Fruit fly (Drosophila melanogaster) whole organism, embryonic: ENCODE results near the gene Prm.

Source experiments
- Adf1 ChIP-seq: fragments of 200-800 bp; sonication (Bioruptor generic); IDR thresholded peaks from 2 replicates; pipeline ENCODE4 v1.3.6; 2022; ENCODE audit warnings: missing biosample characterization, missing genetic modification characterization
- Antp ChIP-seq: fragments of 200-800 bp; sonication (Bioruptor generic); optimal IDR thresholded peaks from 3 replicates; lab custom pipeline; 2016; ENCODE audit warnings: missing biosample characterization, missing genetic modification characterization
- Asciz ChIP-seq: fragments of 200-800 bp; sonication (Bioruptor generic); optimal IDR thresholded peaks from 2 replicates; lab custom pipeline; 2017; ENCODE audit warnings: missing biosample characterization, mild to moderate bottlenecking, missing genetic modification characterization, missing genetic modification reagents
- CG1024 ChIP-seq: fragments of 200-800 bp; sonication (Bioruptor generic); IDR thresholded peaks from 2 replicates; pipeline ENCODE4 v1.3.6; 2022; ENCODE audit warnings: missing biosample characterization, missing genetic modification characterization
- CG10462 ChIP-seq: fragments of 200-800 bp; sonication (Bioruptor generic); optimal IDR thresholded peaks from 2 replicates; lab custom pipeline; 2016; ENCODE audit warnings: missing biosample characterization, missing genetic modification characterization
- CG10543 ChIP-seq: fragments of 200-800 bp; sonication (Bioruptor generic); optimal IDR thresholded peaks from 3 replicates; lab custom pipeline; 2017; ENCODE audit warnings: missing biosample characterization, mild to moderate bottlenecking, missing genetic modification characterization, moderate library complexity
- CG14014 ChIP-seq: fragments of 200-800 bp; sonication (Bioruptor generic); IDR thresholded peaks from 2 replicates; pipeline ENCODE4 v1.3.6; 2022; ENCODE audit warnings: missing biosample characterization, missing genetic modification characterization
- CG15601 ChIP-seq: fragments of 200-800 bp; sonication (Bioruptor generic); optimal IDR thresholded peaks from 3 replicates; lab custom pipeline; 2019; ENCODE audit warnings: missing biosample characterization, mild to moderate bottlenecking, missing genetic modification characterization, moderate library complexity
- CG17361 ChIP-seq: fragments of 200-800 bp; sonication (Bioruptor generic); IDR thresholded peaks from 3 replicates; pipeline ENCODE4 v1.3.6; 2022; ENCODE audit warnings: missing biosample characterization, missing genetic modification characterization
- CG17802 ChIP-seq: fragments of 200-800 bp; sonication (Bioruptor generic); optimal IDR thresholded peaks from 2 replicates; lab custom pipeline; 2018; ENCODE audit warnings: missing biosample characterization, mild to moderate bottlenecking, missing genetic modification characterization, moderate library complexity
- CG18599 ChIP-seq: fragments of 200-800 bp; sonication (Bioruptor generic); optimal IDR thresholded peaks from 3 replicates; lab custom pipeline; 2017; ENCODE audit warnings: missing biosample characterization, missing genetic modification characterization, mild to moderate bottlenecking, moderate library complexity, missing genetic modification reagents
- CG2116 ChIP-seq: fragments of 200-800 bp; sonication (Bioruptor generic); optimal IDR thresholded peaks from 3 replicates; lab custom pipeline; 2018; ENCODE audit warnings: missing biosample characterization, mild to moderate bottlenecking, missing genetic modification characterization
- CG3065 ChIP-seq: fragments of 200-800 bp; sonication (Bioruptor generic); optimal IDR thresholded peaks from 2 replicates; lab custom pipeline; 2016; ENCODE audit warnings: missing biosample characterization, missing genetic modification characterization
- CG32767 ChIP-seq: fragments of 200-800 bp; sonication (Bioruptor generic); IDR thresholded peaks from 2 replicates; pipeline ENCODE4 v1.3.6; 2022; ENCODE audit warnings: missing biosample characterization, missing genetic modification characterization
- CG3407 ChIP-seq: fragments of 200-800 bp; sonication (Bioruptor generic); optimal IDR thresholded peaks from 2 replicates; lab custom pipeline; 2018; ENCODE audit warnings: missing biosample characterization, mild to moderate bottlenecking, missing genetic modification characterization
- CG5953 ChIP-seq: fragments of 200-800 bp; sonication (Bioruptor generic); IDR thresholded peaks from 2 replicates; pipeline ENCODE4 v1.3.6; 2022; ENCODE audit warnings: missing biosample characterization, missing genetic modification characterization
- CG6654 ChIP-seq: fragments of 200-800 bp; sonication (Bioruptor generic); optimal IDR thresholded peaks from 2 replicates; lab custom pipeline; 2017; ENCODE audit warnings: missing biosample characterization, mild to moderate bottlenecking, missing genetic modification characterization
- CG6813 ChIP-seq: fragments of 200-800 bp; sonication (Bioruptor generic); optimal IDR thresholded peaks from 2 replicates; lab custom pipeline; 2017; ENCODE audit warnings: missing biosample characterization, missing genetic modification characterization, mild to moderate bottlenecking, moderate library complexity, missing genetic modification reagents
- CG7745 ChIP-seq: fragments of 200-800 bp; sonication (Bioruptor generic); optimal IDR thresholded peaks from 2 replicates; lab custom pipeline; 2018; ENCODE audit warnings: missing biosample characterization, mild to moderate bottlenecking, missing genetic modification characterization, moderate library complexity
- CG7928 ChIP-seq: fragments of 200-800 bp; sonication (Bioruptor generic); optimal IDR thresholded peaks from 2 replicates; lab custom pipeline; 2017; ENCODE audit warnings: missing biosample characterization, mild to moderate bottlenecking, missing genetic modification characterization
- CG7987 ChIP-seq: fragments of 200-800 bp; sonication (Bioruptor generic); optimal IDR thresholded peaks from 2 replicates; lab custom pipeline; 2018; ENCODE audit warnings: missing biosample characterization, mild to moderate bottlenecking, missing genetic modification characterization, moderate library complexity
- CG8281 ChIP-seq: fragments of 200-800 bp; sonication (Bioruptor generic); optimal IDR thresholded peaks from 2 replicates; lab custom pipeline; 2018; ENCODE audit warnings: missing biosample characterization, mild to moderate bottlenecking, missing genetic modification characterization, moderate library complexity
- D ChIP-seq, 2 experiments: fragments of 200-800 bp in 1 of 2; fragments of >200 bp in 1 of 2; sonication (Bioruptor generic) in 1 of 2; optimal IDR thresholded peaks; 2 replicates in 1 of 2; 3 replicates in 1 of 2; lab custom pipeline; 2017; ENCODE audit warnings: mild to moderate bottlenecking in 1 of 2, missing biosample characterization in 1 of 2, missing genetic modification characterization in 1 of 2, missing genetic modification reagents in 1 of 2
- Dip2 ChIP-seq: fragments of 200-800 bp; sonication (Bioruptor generic); IDR thresholded peaks from 2 replicates; pipeline ENCODE4 v1.3.6; 2022; ENCODE audit warnings: missing biosample characterization, missing genetic modification characterization
- GATAe ChIP-seq: fragments of 200-800 bp; sonication (Bioruptor generic); conservative IDR thresholded peaks from 2 replicates; pipeline ENCODE4 v1.3.6; 2022; ENCODE audit warnings: missing biosample characterization, missing genetic modification characterization
- HHEX ChIP-seq: fragments of 200-800 bp; sonication (Bioruptor generic); optimal IDR thresholded peaks from 3 replicates; lab custom pipeline; 2017; ENCODE audit warnings: missing biosample characterization, mild to moderate bottlenecking, missing genetic modification characterization, missing genetic modification reagents
- Hr51 ChIP-seq, 2 experiments: fragments of 200-800 bp; sonication (Bioruptor generic); optimal IDR thresholded peaks; 2 replicates in 1 of 2; 3 replicates in 1 of 2; lab custom pipeline; 2016 to 2018; ENCODE audit warnings: missing biosample characterization in 2 of 2, missing genetic modification characterization in 2 of 2, mild to moderate bottlenecking in 1 of 2, moderate library complexity in 1 of 2
- Hsf ChIP-seq: fragments of 200-800 bp; sonication (Bioruptor generic); optimal IDR thresholded peaks from 3 replicates; lab custom pipeline; 2016; ENCODE audit warnings: missing biosample characterization, missing genetic modification characterization
- Rfx ChIP-seq: fragments of 200-800 bp; sonication (Bioruptor generic); IDR thresholded peaks from 2 replicates; pipeline ENCODE4 v1.3.6; 2022; ENCODE audit warnings: missing biosample characterization, missing genetic modification characterization
- Rx ChIP-seq: fragments of 200-800 bp; sonication (Bioruptor generic); IDR thresholded peaks from 2 replicates; pipeline ENCODE4 v1.3.6; 2022; ENCODE audit warnings: missing biosample characterization, missing genetic modification characterization
- Sox102F ChIP-seq: fragments of 200-800 bp; sonication (Bioruptor generic); optimal IDR thresholded peaks from 2 replicates; lab custom pipeline; 2018; ENCODE audit warnings: missing biosample characterization, mild to moderate bottlenecking, missing genetic modification characterization, moderate library complexity
- Sry-δ ChIP-seq: fragments of 200-800 bp; sonication (Bioruptor generic); optimal IDR thresholded peaks from 2 replicates; lab custom pipeline; 2016; ENCODE audit warnings: missing biosample characterization, missing genetic modification characterization
- Vsx1 ChIP-seq: fragments of 200-800 bp; sonication (Bioruptor generic); optimal IDR thresholded peaks from 2 replicates; lab custom pipeline; 2017; ENCODE audit warnings: missing biosample characterization, mild to moderate bottlenecking, missing genetic modification characterization, missing genetic modification reagents
- Xrp1 ChIP-seq: fragments of 200-800 bp; sonication (Bioruptor generic); IDR thresholded peaks from 2 replicates; pipeline ENCODE4 v1.3.6; 2022; ENCODE audit warnings: missing biosample characterization, missing genetic modification characterization
- ara ChIP-seq: fragments of 200-800 bp; sonication (Bioruptor generic); IDR thresholded peaks from 2 replicates; pipeline ENCODE4 v1.3.6; 2022; ENCODE audit warnings: missing biosample characterization, missing genetic modification characterization
- ci ChIP-seq: fragments of 200-800 bp; sonication (Bioruptor generic); IDR thresholded peaks from 3 replicates; pipeline ENCODE4 v1.3.6; 2022; ENCODE audit warnings: missing biosample characterization, missing genetic modification characterization
- crol ChIP-seq: fragments of 200-800 bp; sonication (Bioruptor generic); IDR thresholded peaks from 2 replicates; pipeline ENCODE4 v1.3.6; 2022; ENCODE audit warnings: missing biosample characterization, missing genetic modification characterization
- cwo ChIP-seq: fragments of 200-800 bp; sonication (Bioruptor generic); optimal IDR thresholded peaks from 3 replicates; lab custom pipeline; 2017; ENCODE audit warnings: missing biosample characterization, missing genetic modification characterization, mild to moderate bottlenecking, moderate library complexity, missing genetic modification reagents
- dmrt11E ChIP-seq: fragments of 200-800 bp; sonication (Bioruptor generic); optimal IDR thresholded peaks from 3 replicates; lab custom pipeline; 2018; ENCODE audit warnings: missing biosample characterization, mild to moderate bottlenecking, missing genetic modification characterization, moderate library complexity
- gce ChIP-seq: fragments of 200-800 bp; sonication (Bioruptor generic); IDR thresholded peaks from 3 replicates; pipeline ENCODE4 v1.3.6; 2022; ENCODE audit warnings: missing biosample characterization, missing genetic modification characterization
- grn ChIP-seq: fragments of 200-800 bp; sonication (Bioruptor generic); optimal IDR thresholded peaks from 3 replicates; lab custom pipeline; 2017; ENCODE audit warnings: missing biosample characterization, missing genetic modification characterization
- lilli ChIP-seq: fragments of 200-800 bp; sonication (Bioruptor generic); optimal IDR thresholded peaks from 3 replicates; lab custom pipeline; 2016; ENCODE audit warnings: missing biosample characterization, missing genetic modification characterization
- odd ChIP-seq: fragments of 200-800 bp; sonication (Bioruptor generic); optimal IDR thresholded peaks from 2 replicates; lab custom pipeline; 2017; ENCODE audit warnings: missing biosample characterization, mild to moderate bottlenecking, missing genetic modification characterization
- p53 ChIP-seq: fragments of 200-800 bp; sonication (Bioruptor generic); optimal IDR thresholded peaks from 2 replicates; lab custom pipeline; 2016; ENCODE audit warnings: missing biosample characterization, missing genetic modification characterization
- pan ChIP-seq, 4 experiments: fragments of >200 bp in 3 of 4; fragments of 200-800 bp in 1 of 4; sonication (Bioruptor generic) in 1 of 4; optimal IDR thresholded peaks in 3 of 4; IDR thresholded peaks in 1 of 4; 2 replicates each; pipeline versions ENCODE4 v1.3.6 to Lab custom; 2017 to 2022; ENCODE audit warnings: missing biosample characterization in 2 of 4, missing genetic modification characterization in 2 of 4, mixed read lengths in 1 of 4
- rib ChIP-seq: fragments of 200-800 bp; sonication (Bioruptor generic); IDR thresholded peaks from 2 replicates; pipeline ENCODE4 v1.3.6; 2022; ENCODE audit warnings: missing biosample characterization, missing genetic modification characterization
- sens ChIP-seq: fragments of 200-800 bp; sonication (Bioruptor generic); peaks from one replicate; lab custom pipeline; 2016; ENCODE audit warnings: missing biosample characterization, missing genetic modification characterization
- sim ChIP-seq: fragments of 200-800 bp; sonication (Bioruptor generic); IDR thresholded peaks from 2 replicates; pipeline ENCODE4 v1.3.6; 2022; ENCODE audit warnings: missing biosample characterization, missing genetic modification characterization
- tna ChIP-seq: fragments of 200-800 bp; sonication (Bioruptor generic); IDR thresholded peaks from 2 replicates; pipeline ENCODE4 v1.3.6; 2022; ENCODE audit warnings: missing biosample characterization, missing genetic modification characterization; ENCODE audit not compliant: partially characterized antibody

The Prm gene

dm6 chr3L:8699612-8700011, 45.5 kb downstream of the Prm start (continued):
- TF ChIP-seq p53 (GFP tag; lab: Kevin White, UChicago) (no peak), Sry-δ (no peak), CG10462 (GFP tag; lab: Kevin White, UChicago) (no peak), crol (peak; percentile 83), Adf1 (peak; percentile 30; the same call in 1 of the 2 replicates), Hr51 (GFP tag; optimal IDR thresholded peaks at IDR 0.05; lab: Kevin White, UChicago) (no peak), dmrt11E (tag; lab: Kevin White, UChicago) (no peak), CG6654 (GFP tag; lab: Kevin White, UChicago) (no peak), CG2116 (no peak), D (optimal IDR thresholded peaks at IDR 0.05; lab: Kevin White, UChicago) (no peak), D (GFP tag; optimal IDR thresholded peaks at IDR 0.05; lab: Kevin White, UChicago) (no peak), gce (GFP tag; lab: Robert Waterston, UW) (peak; percentile 66; the same call in 2 of the 3 replicates), CG6813 (peak; percentile 54), Dip2 (GFP tag; lab: Robert Waterston, UW) (no peak), Asciz (GFP tag; lab: Kevin White, UChicago) (no peak), CG17802 (tag; lab: Kevin White, UChicago) (no peak), CG32767 (GFP tag; lab: Robert Waterston, UW) (0 out of 2 replicates have a peak, but pooled peaks have one; percentile 12), ci (peak; percentile 41; the same call in 1 of the 3 replicates), Antp (GFP tag; lab: Kevin White, UChicago) (no peak), odd (GFP tag; lab: Kevin White, UChicago) (peak; percentile 30), grn (GFP tag; lab: Kevin White, UChicago) (peak; percentile 86), lilli (GFP tag; lab: Kevin White, UChicago) (no peak), ara (GFP tag; lab: Robert Waterston, UW) (0 out of 2 replicates have a peak, but pooled peaks have one; percentile 24), CG3065 (no peak), CG17361 (GFP tag; lab: Robert Waterston, UW) (no peak), Vsx1 (GFP tag; lab: Kevin White, UChicago) (peak; percentile 57), tna (GFP tag; lab: Robert Waterston, UW) (0 out of 2 replicates have a peak, but pooled peaks have one; percentile 7), cwo (GFP tag; lab: Kevin White, UChicago) (peak; percentile 99), CG18599 (GFP tag; lab: Kevin White, UChicago) (peak; percentile 34), Rfx (peak; percentile 12; the same call in 1 of the 2 replicates), CG5953 (GFP tag; lab: Robert Waterston, UW) (0 out of 2 replicates have a peak, but pooled peaks have one; percentile 15), rib (GFP tag; lab: Robert Waterston, UW) (0 out of 2 replicates have a peak, but pooled peaks have one; percentile 12), CG3407 (GFP tag; lab: Kevin White, UChicago) (peak; percentile 15), pan (optimal IDR thresholded peaks at IDR 0.05; lab: Kevin White, UChicago) (no peak), pan (GFP tag; optimal IDR thresholded peaks at IDR 0.05 in 1 of 2, IDR thresholded peaks at IDR 0.05 in 1 of 2) (peak in 1 of 2 experiments; percentile 31), Rx (GFP tag; lab: Robert Waterston, UW) (no peak), GATAe (GFP tag; lab: Robert Waterston, UW) (peak; percentile 93), Sox102F (GFP tag; lab: Kevin White, UChicago) (no peak), sim (GFP tag; lab: Robert Waterston, UW) (0 out of 2 replicates have a peak, but pooled peaks have one; percentile 6), sens (GFP tag; lab: Kevin White, UChicago) (peak; percentile 48), CG14014 (GFP tag; lab: Robert Waterston, UW) (peak; percentile 29; the same call in 1 of the 2 replicates), Hsf (GFP tag; lab: Kevin White, UChicago) (no peak), CG15601 (tag; lab: Kevin White, UChicago) (peak; percentile 20), CG7745 (tag; lab: Kevin White, UChicago) (peak; percentile 7), HHEX (GFP tag; lab: Kevin White, UChicago) (peak; percentile 21), CG7928 (GFP tag; lab: Kevin White, UChicago) (peak; percentile 1), Xrp1 (peak; percentile 54), CG8281 (tag; lab: Kevin White, UChicago) (peak; percentile 56), CG7987 (peak; percentile 73), CG1024 (GFP tag; lab: Robert Waterston, UW) (0 out of 2 replicates have a peak, but pooled peaks have one; percentile 15), CG10543 (GFP tag; lab: Kevin White, UChicago) (peak; percentile 68)
